Fruit fly (Drosophila melanogaster) whole organism, embryonic: ENCODE measurements around the gene sick.
A peak's percentile ranks its signal among the peaks of the same experiment; 100 is the strongest.

ENCODE experiments used
- ATbp ChIP-seq: fragments of 200-800 bp; sonication (Bioruptor generic); optimal IDR thresholded peaks from 2 replicates; lab custom pipeline; 2017; ENCODE audit warnings: missing biosample characterization, mild to moderate bottlenecking, missing genetic modification characterization, missing genetic modification reagents
- Ada2b ChIP-seq: fragments of 200-800 bp; sonication (Bioruptor generic); IDR thresholded peaks from 2 replicates; pipeline ENCODE4 v1.3.6; 2022; ENCODE audit warnings: missing biosample characterization, missing genetic modification characterization
- B-H1 ChIP-seq: fragments of 200-800 bp; sonication (Bioruptor generic); IDR thresholded peaks from 3 replicates; pipeline ENCODE4 v1.3.6; 2022; ENCODE audit warnings: missing biosample characterization, missing genetic modification characterization
- CG10979 ChIP-seq: fragments of 200-800 bp; sonication (Bioruptor generic); optimal IDR thresholded peaks from 2 replicates; lab custom pipeline; 2018; ENCODE audit warnings: missing biosample characterization, mild to moderate bottlenecking, missing genetic modification characterization, moderate library complexity
- CG12299 ChIP-seq: fragments of 200-800 bp; sonication (Bioruptor generic); optimal IDR thresholded peaks from 2 replicates; lab custom pipeline; 2018; ENCODE audit warnings: missing biosample characterization, mild to moderate bottlenecking, missing genetic modification characterization
- CG12744 ChIP-seq: fragments of 200-800 bp; sonication (Bioruptor generic); optimal IDR thresholded peaks from 2 replicates; lab custom pipeline; 2016; ENCODE audit warnings: missing biosample characterization, missing genetic modification characterization
- CG13775 ChIP-seq: fragments of 200-800 bp; sonication (Bioruptor generic); optimal IDR thresholded peaks from 3 replicates; lab custom pipeline; 2017; ENCODE audit warnings: missing biosample characterization, mild to moderate bottlenecking, missing genetic modification characterization
- CG1832 ChIP-seq: fragments of 200-800 bp; sonication (Bioruptor generic); optimal IDR thresholded peaks from 2 replicates; lab custom pipeline; 2017; ENCODE audit warnings: missing biosample characterization, mild to moderate bottlenecking, missing genetic modification characterization, inconsistent platforms
- CG18476 ChIP-seq: fragments of 200-800 bp; sonication (Bioruptor generic); optimal IDR thresholded peaks from 2 replicates; lab custom pipeline; 2016; ENCODE audit warnings: missing biosample characterization, mild to moderate bottlenecking, missing genetic modification characterization
- CG3163 ChIP-seq: fragments of 200-800 bp; sonication (Bioruptor generic); optimal IDR thresholded peaks from 3 replicates; lab custom pipeline; 2016; ENCODE audit warnings: missing biosample characterization, missing genetic modification characterization
- CG32772 ChIP-seq: fragments of 200-800 bp; sonication (Bioruptor generic); IDR thresholded peaks from 2 replicates; pipeline ENCODE4 v1.3.6; 2022; ENCODE audit warnings: missing biosample characterization, missing genetic modification characterization
- CG34376 ChIP-seq: fragments of 200-800 bp; sonication (Bioruptor generic); optimal IDR thresholded peaks from 2 replicates; lab custom pipeline; 2018; ENCODE audit warnings: missing biosample characterization, mild to moderate bottlenecking, missing genetic modification characterization
- CG3995 ChIP-seq: fragments of 200-800 bp; sonication (Bioruptor generic); optimal IDR thresholded peaks from 3 replicates; lab custom pipeline; 2016; ENCODE audit warnings: missing biosample characterization, missing genetic modification characterization
- CG4424 ChIP-seq: fragments of 200-800 bp; sonication (Bioruptor generic); optimal IDR thresholded peaks from 3 replicates; lab custom pipeline; 2016; ENCODE audit warnings: missing biosample characterization, missing genetic modification characterization
- CG4820 ChIP-seq: fragments of 200-800 bp; sonication (Bioruptor generic); optimal IDR thresholded peaks from 3 replicates; lab custom pipeline; 2016; ENCODE audit warnings: missing biosample characterization, missing genetic modification characterization
- CG6689 ChIP-seq: fragments of 200-800 bp; sonication (Bioruptor generic); IDR thresholded peaks from 2 replicates; pipeline ENCODE4 v1.3.6; 2022; ENCODE audit warnings: missing biosample characterization, missing genetic modification characterization
- CG6791 ChIP-seq: fragments of 200-800 bp; sonication (Bioruptor generic); IDR thresholded peaks from 3 replicates; pipeline ENCODE4 v1.3.6; 2022; ENCODE audit warnings: missing biosample characterization, missing genetic modification characterization; ENCODE audit not compliant: partially characterized antibody
- CG7556 ChIP-seq: fragments of 200-800 bp; sonication (Bioruptor generic); optimal IDR thresholded peaks from 2 replicates; lab custom pipeline; 2017; ENCODE audit warnings: missing biosample characterization, mild to moderate bottlenecking, missing genetic modification characterization
- CG7839 ChIP-seq: fragments of 200-800 bp; sonication (Bioruptor generic); optimal IDR thresholded peaks from 3 replicates; lab custom pipeline; 2018; ENCODE audit warnings: missing biosample characterization, mild to moderate bottlenecking, missing genetic modification characterization, moderate library complexity
- CG7928 ChIP-seq: fragments of 200-800 bp; sonication (Bioruptor generic); optimal IDR thresholded peaks from 2 replicates; lab custom pipeline; 2017; ENCODE audit warnings: missing biosample characterization, mild to moderate bottlenecking, missing genetic modification characterization
- Chrac-16 ChIP-seq: fragments of 200-800 bp; sonication (Bioruptor generic); optimal IDR thresholded peaks from 3 replicates; lab custom pipeline; 2016; ENCODE audit warnings: missing biosample characterization, missing genetic modification characterization
- Doc2 ChIP-seq: fragments of 200-800 bp; sonication (Bioruptor generic); IDR thresholded peaks from 2 replicates; pipeline ENCODE4 v1.3.6; 2022; ENCODE audit warnings: missing biosample characterization, missing genetic modification characterization
- Fer2 ChIP-seq: fragments of 200-800 bp; sonication (Bioruptor generic); optimal IDR thresholded peaks from 2 replicates; lab custom pipeline; 2018; ENCODE audit warnings: missing biosample characterization, mild to moderate bottlenecking, missing genetic modification characterization, moderate library complexity
- GATAe ChIP-seq: fragments of 200-800 bp; sonication (Bioruptor generic); conservative IDR thresholded peaks from 2 replicates; pipeline ENCODE4 v1.3.6; 2022; ENCODE audit warnings: missing biosample characterization, missing genetic modification characterization
- Gug ChIP-seq: fragments of 200-800 bp; sonication (Bioruptor generic); IDR thresholded peaks from 4 replicates; pipeline ENCODE4 v1.3.6; 2022; ENCODE audit warnings: missing biosample characterization, missing genetic modification characterization
- Mrtf ChIP-seq: fragments of 200-800 bp; sonication (Bioruptor generic); IDR thresholded peaks from 3 replicates; pipeline ENCODE4 v1.3.6; 2022; ENCODE audit warnings: missing biosample characterization, missing genetic modification characterization
- NC2β ChIP-seq: fragments of 200-800 bp; sonication (Bioruptor generic); optimal IDR thresholded peaks from 2 replicates; lab custom pipeline; 2016; ENCODE audit warnings: missing biosample characterization, missing genetic modification characterization
- Ravus ChIP-seq: fragments of 200-800 bp; sonication (Bioruptor generic); IDR thresholded peaks from 2 replicates; pipeline ENCODE4 v1.3.6; 2022; ENCODE audit warnings: missing biosample characterization, missing genetic modification characterization
- Tbp ChIP-seq: fragments of >200 bp; optimal IDR thresholded peaks from 2 replicates; lab custom pipeline; 2018; ENCODE audit warnings: missing biosample characterization, missing genetic modification characterization
- Trl ChIP-seq, 3 experiments: fragments of >200 bp in 2 of 3; fragments of 200-800 bp in 1 of 3; sonication (Bioruptor generic) in 1 of 3; optimal IDR thresholded peaks; 2 replicates in 1 of 3; 3 replicates in 2 of 3; lab custom pipeline; 2016 to 2017; ENCODE audit warnings: missing biosample characterization in 1 of 3, missing genetic modification characterization in 1 of 3
- Usf ChIP-seq: fragments of 200-800 bp; sonication (Bioruptor generic); optimal IDR thresholded peaks from 2 replicates; lab custom pipeline; 2017; ENCODE audit warnings: missing genotype, missing biosample characterization, missing genetic modification characterization
- ap ChIP-seq: fragments of 200-800 bp; sonication (Bioruptor generic); IDR thresholded peaks from 2 replicates; pipeline ENCODE4 v1.3.6; 2022; ENCODE audit warnings: missing biosample characterization, missing genetic modification characterization
- ara ChIP-seq: fragments of 200-800 bp; sonication (Bioruptor generic); IDR thresholded peaks from 2 replicates; pipeline ENCODE4 v1.3.6; 2022; ENCODE audit warnings: missing biosample characterization, missing genetic modification characterization
- ase ChIP-seq: fragments of 200-800 bp; sonication (Bioruptor generic); IDR thresholded peaks from 3 replicates; pipeline ENCODE4 v1.3.6; 2022; ENCODE audit warnings: missing biosample characterization, missing genetic modification characterization
- dpn ChIP-seq, 2 experiments: fragments of 200-800 bp; sonication (Bioruptor generic); optimal IDR thresholded peaks; 3 replicates each; lab custom pipeline; 2016; ENCODE audit warnings: missing biosample characterization in 2 of 2, missing genetic modification characterization in 2 of 2
- en ChIP-seq: fragments of 200-800 bp; sonication (Bioruptor generic); optimal IDR thresholded peaks from 2 replicates; lab custom pipeline; 2016; ENCODE audit warnings: missing biosample characterization, missing genetic modification characterization
- ewg ChIP-seq: fragments of 200-800 bp; sonication (Bioruptor generic); optimal IDR thresholded peaks from 3 replicates; lab custom pipeline; 2017; ENCODE audit warnings: mild to moderate bottlenecking, missing biosample characterization, missing genetic modification reagents, missing genetic modification characterization
- gfzf ChIP-seq: fragments of 200-800 bp; sonication (Bioruptor generic); optimal IDR thresholded peaks from 2 replicates; lab custom pipeline; 2016; ENCODE audit warnings: missing biosample characterization, mild to moderate bottlenecking, missing genetic modification characterization, moderate library complexity
- gsb-n ChIP-seq: fragments of 200-800 bp; sonication (Bioruptor generic); optimal IDR thresholded peaks from 3 replicates; lab custom pipeline; 2018; ENCODE audit warnings: missing biosample characterization, mild to moderate bottlenecking, missing genetic modification characterization
- gt ChIP-seq: fragments of 200-800 bp; sonication (Bioruptor generic); IDR thresholded peaks from 2 replicates; pipeline ENCODE4 v1.3.6; 2022; ENCODE audit warnings: missing biosample characterization, missing genetic modification characterization
- h ChIP-seq: fragments of >200 bp; optimal IDR thresholded peaks from 2 replicates; lab custom pipeline; 2017
- ham ChIP-seq: fragments of 200-800 bp; sonication (Bioruptor generic); IDR thresholded peaks from 2 replicates; pipeline ENCODE4 v1.3.6; 2022; ENCODE audit warnings: missing biosample characterization, missing genetic modification characterization
- sima ChIP-seq: fragments of 200-800 bp; sonication (Bioruptor generic); optimal IDR thresholded peaks from 2 replicates; lab custom pipeline; 2016; ENCODE audit warnings: missing biosample characterization, missing genetic modification characterization
- sr ChIP-seq: fragments of 200-800 bp; sonication (Bioruptor generic); IDR thresholded peaks from 3 replicates; pipeline ENCODE4 v1.3.6; 2022; ENCODE audit warnings: missing biosample characterization, missing genetic modification characterization
- tna ChIP-seq: fragments of 200-800 bp; sonication (Bioruptor generic); IDR thresholded peaks from 2 replicates; pipeline ENCODE4 v1.3.6; 2022; ENCODE audit warnings: missing biosample characterization, missing genetic modification characterization; ENCODE audit not compliant: partially characterized antibody
- toy ChIP-seq: fragments of 200-800 bp; sonication (Bioruptor generic); IDR thresholded peaks from 2 replicates; pipeline ENCODE4 v1.3.6; 2022; ENCODE audit warnings: missing biosample characterization, missing genetic modification characterization
- trh ChIP-seq: fragments of 200-800 bp; sonication (Bioruptor generic); optimal IDR thresholded peaks from 2 replicates; lab custom pipeline; 2016; ENCODE audit warnings: missing biosample characterization, missing genetic modification characterization
- ttk ChIP-seq: fragments of 200-800 bp; sonication (Bioruptor generic); IDR thresholded peaks from 2 replicates; pipeline ENCODE4 v2.1.2; 2022; ENCODE audit warnings: missing biosample characterization, missing genetic modification characterization
- unpg ChIP-seq: fragments of 200-800 bp; sonication (Bioruptor generic); optimal IDR thresholded peaks from 3 replicates; lab custom pipeline; 2018; ENCODE audit warnings: missing biosample characterization, mild to moderate bottlenecking, missing genetic modification characterization, moderate library complexity
- wdn ChIP-seq: fragments of 200-800 bp; sonication (Bioruptor generic); IDR thresholded peaks from 2 replicates; pipeline ENCODE4 v1.3.6; 2022; ENCODE audit warnings: missing biosample characterization, missing genetic modification characterization
- wek ChIP-seq: fragments of 200-800 bp; sonication (Bioruptor generic); optimal IDR thresholded peaks from 3 replicates; lab custom pipeline; 2018; ENCODE audit warnings: missing biosample characterization, mild to moderate bottlenecking, missing genetic modification characterization, moderate library complexity

sick gene

dm6 chr2L:19758511-19759128 lies 37.5 kb upstream of the sick start, which contains the start of the genes CG10628 and Dus3 (continued):
- TF ChIP-seq ara (GFP tag; lab: Robert Waterston, UW) (peak; percentile 93), CG7556 (GFP tag; lab: Kevin White, UChicago) (peak; percentile 87), sima (GFP tag; lab: Kevin White, UChicago) (peak; percentile 65), wdn (peak; percentile 92), CG4820 (GFP tag; lab: Kevin White, UChicago) (peak; percentile 90), Mrtf (GFP tag; lab: Robert Waterston, UW) (peak; percentile 82), CG7839 (tag; lab: Kevin White, UChicago) (peak; percentile 90), Ada2b (peak; percentile 91), ttk (peak; percentile 88), ap (GFP tag; lab: Robert Waterston, UW) (peak; percentile 78), CG13775 (GFP tag; lab: Kevin White, UChicago) (peak; percentile 92), CG6791 (no peak), Chrac-16 (GFP tag; lab: Kevin White, UChicago) (peak; percentile 89), trh (GFP tag; lab: Kevin White, UChicago) (peak; percentile 70), en (GFP tag; lab: Kevin White, UChicago) (peak; percentile 83), gfzf (GFP tag; lab: Kevin White, UChicago) (peak; percentile 17), sr (peak; percentile 58; the same call in 2 of the 3 replicates), Usf (peak; percentile 77), CG18476 (GFP tag; lab: Kevin White, UChicago) (peak; percentile 83), Tbp (GFP tag; lab: Kevin White, UChicago) (no peak), GATAe (no peak; the same call in 1 of the 2 replicates), CG12744 (peak; percentile 75), CG3163 (GFP tag; lab: Kevin White, UChicago) (peak; percentile 75), unpg (peak; percentile 90), toy (GFP tag; lab: Robert Waterston, UW) (peak; percentile 64), ewg (GFP tag; lab: Kevin White, UChicago) (peak; percentile 98), wek (GFP tag; lab: Kevin White, UChicago) (peak; percentile 53), ham (peak; percentile 61; the same call in 1 of the 2 replicates), CG4424 (GFP tag; lab: Kevin White, UChicago) (peak; percentile 88), ase (GFP tag; lab: Robert Waterston, UW) (peak; percentile 89), h (no peak), gt (peak; percentile 76), dpn (GFP tag; optimal IDR thresholded peaks at IDR 0.05; lab: Kevin White, UChicago) (peak; percentile 95), NC2β (GFP tag; lab: Kevin White, UChicago) (peak; percentile 90), Ravus (peak; percentile 59), tna (GFP tag; lab: Robert Waterston, UW) (no peak), B-H1 (GFP tag; lab: Robert Waterston, UW) (peak; percentile 88), CG6689 (peak; percentile 92), Doc2 (GFP tag; lab: Robert Waterston, UW) (peak; percentile 28; the same call in 1 of the 2 replicates), CG3995 (peak; percentile 100), CG32772 (GFP tag; lab: Robert Waterston, UW) (peak; percentile 91), Gug (GFP tag; lab: Robert Waterston, UW) (peak; percentile 88), CG7928 (GFP tag; lab: Kevin White, UChicago) (peak; percentile 69), CG12299 (tag; lab: Kevin White, UChicago) (peak; percentile 82), ATbp (peak; percentile 72), CG10979 (tag; lab: Kevin White, UChicago) (peak; percentile 86), Trl (optimal IDR thresholded peaks at IDR 0.05; lab: Kevin White, UChicago) (no peak), Trl (GFP tag; optimal IDR thresholded peaks at IDR 0.05; lab: Kevin White, UChicago) (peak; percentile 94), CG34376 (peak; percentile 92), Fer2 (tag; lab: Kevin White, UChicago) (peak; percentile 76), gsb-n (tag; lab: Kevin White, UChicago) (no peak), CG1832 (GFP tag; lab: Kevin White, UChicago) (no peak)
